Fruit fly (Drosophila melanogaster) whole organism, embryonic: ENCODE measurements around the gene CG13850.

Experiments used
- Ada2b ChIP-seq: fragments of 200-800 bp; sonication (Bioruptor generic); IDR thresholded peaks from 2 replicates; pipeline ENCODE4 v1.3.6; 2022; ENCODE audit warnings: missing biosample characterization, missing genetic modification characterization
- Antp ChIP-seq: fragments of 200-800 bp; sonication (Bioruptor generic); optimal IDR thresholded peaks from 3 replicates; lab custom pipeline; 2016; ENCODE audit warnings: missing biosample characterization, missing genetic modification characterization
- Awh ChIP-seq: fragments of 200-800 bp; sonication (Bioruptor generic); IDR thresholded peaks from 2 replicates; pipeline ENCODE4, ENCODE4 v1.3.6; 2022; ENCODE audit warnings: missing biosample characterization, missing genetic modification characterization
- B-H1 ChIP-seq: fragments of 200-800 bp; sonication (Bioruptor generic); IDR thresholded peaks from 3 replicates; pipeline ENCODE4 v1.3.6; 2022; ENCODE audit warnings: missing biosample characterization, missing genetic modification characterization
- CG10209 ChIP-seq: fragments of 200-800 bp; sonication (Bioruptor generic); optimal IDR thresholded peaks from 3 replicates; lab custom pipeline; 2017; ENCODE audit warnings: missing biosample characterization, mild to moderate bottlenecking, missing genetic modification characterization, missing genetic modification reagents
- CG10979 ChIP-seq: fragments of 200-800 bp; sonication (Bioruptor generic); optimal IDR thresholded peaks from 2 replicates; lab custom pipeline; 2018; ENCODE audit warnings: missing biosample characterization, mild to moderate bottlenecking, missing genetic modification characterization, moderate library complexity
- CG11085 ChIP-seq: fragments of 200-800 bp; sonication (Bioruptor generic); IDR thresholded peaks from 2 replicates; pipeline ENCODE4 v1.3.6; 2022; ENCODE audit warnings: missing biosample characterization, missing genetic modification characterization
- CG12236 ChIP-seq: fragments of 200-800 bp; sonication (Bioruptor generic); optimal IDR thresholded peaks from 2 replicates; lab custom pipeline; 2016; ENCODE audit warnings: missing biosample characterization, missing genetic modification characterization
- CG13424 ChIP-seq: fragments of 200-800 bp; sonication (Bioruptor generic); optimal IDR thresholded peaks from 2 replicates; lab custom pipeline; 2019; ENCODE audit warnings: missing biosample characterization, mild to moderate bottlenecking, missing genetic modification characterization, moderate library complexity
- CG13624 ChIP-seq: fragments of 200-800 bp; sonication (Bioruptor generic); optimal IDR thresholded peaks from 2 replicates; lab custom pipeline; 2016; ENCODE audit warnings: missing biosample characterization, missing genetic modification characterization
- CG15601 ChIP-seq: fragments of 200-800 bp; sonication (Bioruptor generic); optimal IDR thresholded peaks from 3 replicates; lab custom pipeline; 2019; ENCODE audit warnings: missing biosample characterization, mild to moderate bottlenecking, missing genetic modification characterization, moderate library complexity
- CG1602 ChIP-seq: fragments of 200-800 bp; sonication (Bioruptor generic); optimal IDR thresholded peaks from 3 replicates; lab custom pipeline; 2016; ENCODE audit warnings: missing biosample characterization, missing genetic modification characterization
- CG16813 ChIP-seq: fragments of 200-800 bp; sonication (Bioruptor generic); IDR thresholded peaks from 3 replicates; pipeline ENCODE4 v1.3.6; 2022; ENCODE audit warnings: missing biosample characterization, missing genetic modification characterization; ENCODE audit not compliant: partially characterized antibody
- CG2116 ChIP-seq: fragments of 200-800 bp; sonication (Bioruptor generic); optimal IDR thresholded peaks from 3 replicates; lab custom pipeline; 2018; ENCODE audit warnings: missing biosample characterization, mild to moderate bottlenecking, missing genetic modification characterization
- CG2129 ChIP-seq: fragments of 200-800 bp; sonication (Bioruptor generic); IDR thresholded peaks from 2 replicates; pipeline ENCODE4 v1.3.6; 2022; ENCODE audit warnings: missing biosample characterization, missing genetic modification characterization; ENCODE audit not compliant: partially characterized antibody
- CG31224 ChIP-seq: fragments of 200-800 bp; sonication (Bioruptor generic); IDR thresholded peaks from 2 replicates; pipeline ENCODE4 v1.3.6; 2022; ENCODE audit warnings: missing biosample characterization, missing genetic modification characterization
- CG32772 ChIP-seq: fragments of 200-800 bp; sonication (Bioruptor generic); IDR thresholded peaks from 2 replicates; pipeline ENCODE4 v1.3.6; 2022; ENCODE audit warnings: missing biosample characterization, missing genetic modification characterization
- CG3995 ChIP-seq: fragments of 200-800 bp; sonication (Bioruptor generic); optimal IDR thresholded peaks from 3 replicates; lab custom pipeline; 2016; ENCODE audit warnings: missing biosample characterization, missing genetic modification characterization
- CG4730 ChIP-seq: fragments of 200-800 bp; sonication (Bioruptor generic); IDR thresholded peaks from 2 replicates; pipeline ENCODE4 v1.3.6; 2022; ENCODE audit warnings: missing biosample characterization, missing genetic modification characterization
- CG7372 ChIP-seq: fragments of 200-800 bp; sonication (Bioruptor generic); IDR thresholded peaks from 2 replicates; pipeline ENCODE4 v1.3.6; 2022; ENCODE audit warnings: missing biosample characterization, missing genetic modification characterization
- CG9215 ChIP-seq: fragments of 200-800 bp; sonication (Bioruptor generic); IDR thresholded peaks from 2 replicates; pipeline ENCODE4 v1.3.6; 2022; ENCODE audit warnings: missing biosample characterization, missing genetic modification characterization
- Camta ChIP-seq: fragments of 200-800 bp; sonication (Bioruptor generic); optimal IDR thresholded peaks from 2 replicates; lab custom pipeline; 2016; ENCODE audit warnings: missing biosample characterization, missing genetic modification characterization
- Dbx ChIP-seq: fragments of 200-800 bp; sonication (Bioruptor generic); IDR thresholded peaks from 3 replicates; pipeline ENCODE4 v1.3.6; 2022; ENCODE audit warnings: missing biosample characterization, missing genetic modification characterization
- Dll ChIP-seq: fragments of 200-800 bp; sonication (Bioruptor generic); IDR thresholded peaks from 4 replicates; pipeline ENCODE4 v1.3.6; 2022; ENCODE audit warnings: missing biosample characterization, missing genetic modification characterization; ENCODE audit not compliant: partially characterized antibody
- Doc3 ChIP-seq: fragments of 200-800 bp; sonication (Bioruptor generic); IDR thresholded peaks from 3 replicates; pipeline ENCODE4 v1.3.6; 2022; ENCODE audit warnings: missing biosample characterization, missing genetic modification characterization; ENCODE audit not compliant: partially characterized antibody
- Drgx ChIP-seq: fragments of 200-800 bp; sonication (Bioruptor generic); IDR thresholded peaks from 2 replicates; pipeline ENCODE4 v1.3.6; 2022; ENCODE audit warnings: missing biosample characterization, missing genetic modification characterization
- Fer3 ChIP-seq: fragments of 200-800 bp; sonication (Bioruptor generic); optimal IDR thresholded peaks from 2 replicates; lab custom pipeline; 2018; ENCODE audit warnings: missing biosample characterization, mild to moderate bottlenecking, missing genetic modification characterization, moderate library complexity
- Hand ChIP-seq: fragments of 200-800 bp; sonication (Bioruptor generic); optimal IDR thresholded peaks from 2 replicates; lab custom pipeline; 2017; ENCODE audit warnings: mild to moderate bottlenecking, missing biosample characterization, missing genetic modification reagents, missing genetic modification characterization
- HmgZ ChIP-seq: fragments of 200-800 bp; sonication (Bioruptor generic); optimal IDR thresholded peaks from 2 replicates; lab custom pipeline; 2018; ENCODE audit warnings: missing biosample characterization, mild to moderate bottlenecking, missing genetic modification characterization
- Hmr ChIP-seq: fragments of 200-800 bp; sonication (Bioruptor generic); optimal IDR thresholded peaks from 3 replicates; lab custom pipeline; 2017; ENCODE audit warnings: mild to moderate bottlenecking, missing biosample characterization, missing genetic modification reagents, missing genetic modification characterization
- Hmx ChIP-seq: fragments of 200-800 bp; sonication (Bioruptor generic); optimal IDR thresholded peaks from 2 replicates; lab custom pipeline; 2016; ENCODE audit warnings: missing biosample characterization, missing genetic modification characterization
- Nf-YC ChIP-seq: fragments of 200-800 bp; optimal IDR thresholded peaks from 3 replicates; lab custom pipeline; 2019; ENCODE audit warnings: missing biosample characterization, mild to moderate bottlenecking, missing genetic modification characterization, moderate library complexity
- Optix ChIP-seq: fragments of 200-800 bp; sonication (Bioruptor generic); IDR thresholded peaks from 3 replicates; pipeline ENCODE4 v1.3.6; 2022; ENCODE audit warnings: missing biosample characterization, missing genetic modification characterization
- Pdp1 ChIP-seq, 2 experiments: fragments of 200-800 bp; sonication (Bioruptor generic); optimal IDR thresholded peaks; 3 replicates each; lab custom pipeline; 2016; ENCODE audit warnings: missing biosample characterization in 2 of 2, missing genetic modification characterization in 2 of 2, mild to moderate bottlenecking in 1 of 2, moderate library complexity in 1 of 2
- Side ChIP-seq: fragments of 200-800 bp; sonication (Bioruptor generic); optimal IDR thresholded peaks from 2 replicates; lab custom pipeline; 2016; ENCODE audit warnings: missing biosample characterization, missing genetic modification characterization
- Six4 ChIP-seq: fragments of 200-800 bp; sonication (Bioruptor generic); optimal IDR thresholded peaks from 2 replicates; lab custom pipeline; 2016; ENCODE audit warnings: missing biosample characterization, missing genetic modification characterization
- bbx ChIP-seq: fragments of 200-800 bp; sonication (Bioruptor generic); IDR thresholded peaks from 2 replicates; pipeline ENCODE4 v1.3.6; 2022; ENCODE audit warnings: missing biosample characterization, missing genetic modification characterization; ENCODE audit not compliant: partially characterized antibody
- chif ChIP-seq, 2 experiments: fragments of 200-800 bp; sonication (Bioruptor generic); optimal IDR thresholded peaks; 3 replicates each; lab custom pipeline; 2016; ENCODE audit warnings: missing biosample characterization in 2 of 2, missing genetic modification characterization in 2 of 2
- chm ChIP-seq: fragments of 200-800 bp; sonication (Bioruptor generic); IDR thresholded peaks from 2 replicates; pipeline ENCODE4 v1.3.6; 2022; ENCODE audit warnings: missing biosample characterization, missing genetic modification characterization
- gfzf ChIP-seq: fragments of 200-800 bp; sonication (Bioruptor generic); optimal IDR thresholded peaks from 2 replicates; lab custom pipeline; 2016; ENCODE audit warnings: missing biosample characterization, mild to moderate bottlenecking, missing genetic modification characterization, moderate library complexity
- h ChIP-seq: fragments of >200 bp; optimal IDR thresholded peaks from 2 replicates; lab custom pipeline; 2017
- her ChIP-seq: fragments of 200-800 bp; sonication (Bioruptor generic); optimal IDR thresholded peaks from 2 replicates; lab custom pipeline; 2016; ENCODE audit warnings: missing biosample characterization, missing genetic modification characterization
- klu ChIP-seq: fragments of 200-800 bp; sonication (Bioruptor generic); IDR thresholded peaks from 2 replicates; pipeline ENCODE4 v1.3.6; 2022; ENCODE audit warnings: missing biosample characterization, missing genetic modification characterization
- lilli ChIP-seq: fragments of 200-800 bp; sonication (Bioruptor generic); optimal IDR thresholded peaks from 3 replicates; lab custom pipeline; 2016; ENCODE audit warnings: missing biosample characterization, missing genetic modification characterization
- mam ChIP-seq: fragments of 200-800 bp; sonication (Bioruptor generic); optimal IDR thresholded peaks from 3 replicates; lab custom pipeline; 2016; ENCODE audit warnings: missing biosample characterization, missing genetic modification characterization
- salm ChIP-seq: fragments of 200-800 bp; sonication (Bioruptor generic); optimal IDR thresholded peaks from 2 replicates; lab custom pipeline; 2018; ENCODE audit warnings: missing biosample characterization, mild to moderate bottlenecking, missing genetic modification characterization
- slp2 ChIP-seq: fragments of 200-800 bp; sonication (Bioruptor generic); optimal IDR thresholded peaks from 2 replicates; lab custom pipeline; 2016; ENCODE audit warnings: missing biosample characterization, missing genetic modification characterization
- stc ChIP-seq: fragments of 200-800 bp; sonication (Bioruptor generic); IDR thresholded peaks from 2 replicates; pipeline ENCODE4 v1.3.6; 2022; ENCODE audit warnings: missing biosample characterization, missing genetic modification characterization
- tap ChIP-seq: fragments of 200-800 bp; optimal IDR thresholded peaks from 3 replicates; lab custom pipeline; 2019; ENCODE audit warnings: missing biosample characterization, mild to moderate bottlenecking, missing genetic modification characterization, moderate library complexity
- tgo ChIP-seq: fragments of 200-800 bp; sonication (Bioruptor generic); IDR thresholded peaks from 3 replicates; pipeline ENCODE4 v1.3.6; 2022; ENCODE audit warnings: missing biosample characterization, missing genetic modification characterization
- unpg ChIP-seq: fragments of 200-800 bp; sonication (Bioruptor generic); optimal IDR thresholded peaks from 3 replicates; lab custom pipeline; 2018; ENCODE audit warnings: missing biosample characterization, mild to moderate bottlenecking, missing genetic modification characterization, moderate library complexity
- zfh2 ChIP-seq: fragments of 200-800 bp; sonication (Bioruptor generic); optimal IDR thresholded peaks from 2 replicates; lab custom pipeline; 2016; ENCODE audit warnings: missing biosample characterization, missing genetic modification characterization

CG13850 gene

dm6 chr3R:22421618-22422017, 10.9 kb upstream of the CG13850 start (continued):
- TF ChIP-seq CG2129: no peak
- peak; percentile 66 for TF ChIP-seq CG13424 (tag; lab: Kevin White, UChicago)
- no peak for TF ChIP-seq Optix (GFP tag; lab: Robert Waterston, UW)
- no peak for TF ChIP-seq slp2 (GFP tag; lab: Kevin White, UChicago)
- peak; percentile 4 for TF ChIP-seq Six4 (GFP tag; lab: Kevin White, UChicago)
- TF ChIP-seq tap (tag; lab: Kevin White, UChicago): peak; percentile 51
- TF ChIP-seq salm (tag; lab: Kevin White, UChicago): peak; percentile 17
- TF ChIP-seq stc (GFP tag; lab: Robert Waterston, UW): peak; percentile 80
- TF ChIP-seq CG16813 (GFP tag; lab: Robert Waterston, UW): no peak
- no peak for TF ChIP-seq h
- no peak for TF ChIP-seq gfzf
- TF ChIP-seq CG15601: no peak
- TF ChIP-seq lilli (GFP tag; lab: Kevin White, UChicago): peak; percentile 64
- peak; percentile 69 for TF ChIP-seq Camta (GFP tag; lab: Kevin White, UChicago)
- peak; percentile 70; the same call in 2 of the 3 replicates for TF ChIP-seq Dbx (GFP tag; lab: Robert Waterston, UW)
- peak; percentile 24 to 51 for TF ChIP-seq chif (GFP tag; optimal IDR thresholded peaks at IDR 0.05; lab: Kevin White, UChicago)
- TF ChIP-seq Fer3 (tag; lab: Kevin White, UChicago): peak; percentile 69
- no peak for TF ChIP-seq Nf-YC
- TF ChIP-seq Dll: no peak
- TF ChIP-seq CG11085: peak; percentile 69
- no peak for TF ChIP-seq CG2116
- TF ChIP-seq tgo: peak; percentile 75
- peak; percentile 14 for TF ChIP-seq CG1602
- TF ChIP-seq CG31224: peak; percentile 54; the same call in 1 of the 2 replicates
- TF ChIP-seq Hmr (GFP tag; lab: Kevin White, UChicago): peak; percentile 56
- TF ChIP-seq CG13624 (GFP tag; lab: Kevin White, UChicago): peak; percentile 6
- peak; percentile 84 for TF ChIP-seq Ada2b (GFP tag; lab: Robert Waterston, UW)
- TF ChIP-seq unpg (GFP tag; lab: Kevin White, UChicago): peak; percentile 73
- TF ChIP-seq Pdp1 (GFP tag; optimal IDR thresholded peaks at IDR 0.05; lab: Kevin White, UChicago): peak; percentile 67 to 75
- TF ChIP-seq CG7372 (GFP tag; lab: Robert Waterston, UW): peak; percentile 72
- no peak for TF ChIP-seq CG12236
- TF ChIP-seq klu (GFP tag; lab: Robert Waterston, UW): peak; percentile 66
- TF ChIP-seq CG3995 (GFP tag; lab: Kevin White, UChicago): no peak
- peak; percentile 47 for TF ChIP-seq B-H1 (GFP tag; lab: Robert Waterston, UW)
- TF ChIP-seq HmgZ (tag; lab: Kevin White, UChicago): no peak
- TF ChIP-seq Awh (GFP tag; lab: Robert Waterston, UW): 0 out of 2 replicates have a peak, but pooled peaks have one; percentile 50
- TF ChIP-seq CG9215 (GFP tag; lab: Robert Waterston, UW): peak; percentile 68
- TF ChIP-seq her (GFP tag; lab: Kevin White, UChicago): peak; percentile 21
- 0 out of 2 replicates have a peak, but pooled peaks have one; percentile 11 for TF ChIP-seq chm (GFP tag; lab: Robert Waterston, UW)
- TF ChIP-seq zfh2 (GFP tag; lab: Kevin White, UChicago): peak; percentile 32
- TF ChIP-seq Side: peak; percentile 5
- peak; percentile 28 for TF ChIP-seq CG10979 (tag; lab: Kevin White, UChicago)
- TF ChIP-seq CG32772: peak; percentile 79
- TF ChIP-seq bbx (GFP tag; lab: Robert Waterston, UW): no peak
- peak; percentile 48 for TF ChIP-seq CG4730 (GFP tag; lab: Robert Waterston, UW)
- peak; percentile 33 for TF ChIP-seq CG10209 (GFP tag; lab: Kevin White, UChicago)
- peak; percentile 74 for TF ChIP-seq mam (GFP tag; lab: Kevin White, UChicago)
- no peak for TF ChIP-seq Doc3 (GFP tag; lab: Robert Waterston, UW)
- TF ChIP-seq Antp (GFP tag; lab: Kevin White, UChicago): peak; percentile 56
- no peak for TF ChIP-seq Hand (GFP tag; lab: Kevin White, UChicago)
- TF ChIP-seq Drgx (GFP tag; lab: Robert Waterston, UW): peak; percentile 78
- TF ChIP-seq Hmx: no peak
